Worm (Caenorhabditis elegans) whole organism, early embryonic: ENCODE results near the gene ttr-13.

Source experiments
- B0310.2 ChIP-seq: sonication (generic microtip); optimal IDR thresholded peaks from 2 replicates; lab custom pipeline; 2016; ENCODE audit warnings: mild to moderate bottlenecking, missing genetic modification characterization, missing compliant biosample characterization
- aly-1 ChIP-seq: sonication (generic microtip); optimal IDR thresholded peaks from 2 replicates; lab custom pipeline; 2016; ENCODE audit warnings: missing genetic modification characterization, missing compliant biosample characterization
- ama-1 ChIP-seq: fragments of 150-350 bp; optimal IDR thresholded peaks from 2 replicates; lab custom pipeline; 2014
- ceh-36 ChIP-seq: sonication (generic microtip); optimal IDR thresholded peaks from 2 replicates; lab custom pipeline; 2016; ENCODE audit warnings: missing genetic modification characterization, inconsistent platforms, missing compliant biosample characterization
- ets-7 ChIP-seq: sonication (generic microtip); optimal IDR thresholded peaks from 2 replicates; lab custom pipeline; 2016; ENCODE audit warnings: missing genotype, missing genetic modification characterization, missing compliant biosample characterization
- flt-1 ChIP-seq: fragments of 200-800 bp; sonication (Bioruptor generic); IDR thresholded peaks from 2 replicates; pipeline ENCODE4 v1.3.6; 2022; ENCODE audit warnings: missing genetic modification characterization, missing compliant biosample characterization
- hmbx-1 ChIP-seq: sonication (generic microtip); optimal IDR thresholded peaks from 2 replicates; lab custom pipeline; 2016; ENCODE audit warnings: mild to moderate bottlenecking, missing genetic modification characterization, missing compliant biosample characterization
- pes-1 ChIP-seq: fragments of 200-800 bp; sonication (Bioruptor generic); IDR thresholded peaks from 2 replicates; pipeline ENCODE4 v1.3.6; 2022; ENCODE audit warnings: missing genetic modification reagents, missing genetic modification characterization, missing compliant biosample characterization

- TF ChIP-seq ama-1 (lab: Kevin White, UChicago) (no peak), pes-1 (GFP tag; lab: Robert Waterston, UW) (no peak), flt-1 (GFP tag; lab: Robert Waterston, UW) (no peak), aly-1 (tag; lab: Kevin White, UChicago) (no peak), hmbx-1 (no peak), B0310.2 (tag; lab: Kevin White, UChicago) (no peak), ets-7 (tag; lab: Kevin White, UChicago) (no peak), ceh-36 (tag; lab: Kevin White, UChicago) (no peak)
Observed at ce11 chrV:20631255-20631654, 5.5 kb downstream of the ttr-13 start, which contains the start of gene F46B3.14.
